Worm (Caenorhabditis elegans): ENCODE data around the gene iff-1.

ce11 chrIII:9762093-9762748, 15.2 kb upstream of the iff-1 start, which contains the start of gene gcc-2:
- no peak for TF ChIP-seq mdl-1 (tag; optimal IDR thresholded peaks at IDR 0.05)
- no peak for TF ChIP-seq mab-5 (tag; optimal IDR thresholded peaks at IDR 0.05)
- TF ChIP-seq nhr-11 (tag; optimal IDR thresholded peaks at IDR 0.05) = no peak

Measured in whole organism, L2 larva.